Worm (Caenorhabditis elegans) whole organism, L4/young adult: ENCODE data around the gene sdc-2.

ENCODE experiments used
- W03F9.2 ChIP-seq: fragments of 150-350 bp; optimal IDR thresholded peaks from 2 replicates; lab custom pipeline; 2014; ENCODE audit warnings: missing biosample characterization, missing genetic modification characterization
- dao-5 ChIP-seq: sonication (generic microtip); optimal IDR thresholded peaks from 2 replicates; lab custom pipeline; 2016; ENCODE audit warnings: missing genotype, missing genetic modification characterization, moderate library complexity, missing compliant biosample characterization
- him-1 ChIP-seq: sonication (generic microtip); optimal IDR thresholded peaks from 2 replicates; lab custom pipeline; 2016; ENCODE audit warnings: missing genotype, missing genetic modification reagents, missing genetic modification characterization, missing compliant biosample characterization

DNA sequence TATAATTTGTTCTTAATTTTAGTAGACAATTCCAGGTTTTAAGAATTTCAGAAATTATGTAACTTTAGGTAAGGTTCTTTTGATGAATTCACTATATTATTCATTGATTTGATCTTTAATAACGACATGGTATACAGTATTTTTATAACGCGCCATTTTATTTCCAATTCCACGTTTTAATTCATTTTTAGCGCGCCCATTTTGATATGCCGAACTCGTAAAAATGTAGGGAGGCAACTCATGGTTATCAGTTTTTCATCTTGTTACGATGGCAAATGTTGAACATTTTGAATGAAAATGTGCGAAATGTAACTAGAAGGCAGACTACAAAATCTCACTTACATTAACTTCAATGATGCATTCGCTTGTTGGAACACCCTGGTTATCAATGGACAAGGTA is 23.6 kb upstream of the sdc-2 start:
- no peak for TF ChIP-seq him-1 (tag; lab: Kevin White, UChicago)
- TF ChIP-seq W03F9.2 (tag; lab: Kevin White, UChicago) = no peak
- TF ChIP-seq dao-5 = no peak
